Fruit fly (Drosophila melanogaster) whole organism, embryonic: ENCODE data around the gene CG5913.

Experiments used
- Abd-B ChIP-seq: fragments of 200-800 bp; sonication (Bioruptor generic); optimal IDR thresholded peaks from 2 replicates; lab custom pipeline; 2018; ENCODE audit warnings: missing biosample characterization, mild to moderate bottlenecking, missing genetic modification characterization, moderate library complexity
- BtbVII ChIP-seq: fragments of 200-800 bp; sonication (Bioruptor generic); optimal IDR thresholded peaks from 3 replicates; lab custom pipeline; 2017; ENCODE audit warnings: missing biosample characterization, mild to moderate bottlenecking, missing genetic modification characterization
- C15 ChIP-seq: fragments of 200-800 bp; sonication (Bioruptor generic); IDR thresholded peaks from 3 replicates; pipeline ENCODE4 v1.3.6; 2022; ENCODE audit warnings: missing biosample characterization, missing genetic modification characterization
- CG10147 ChIP-seq: fragments of 200-800 bp; sonication (Bioruptor generic); optimal IDR thresholded peaks from 2 replicates; lab custom pipeline; 2019; ENCODE audit warnings: missing biosample characterization, mild to moderate bottlenecking, missing genetic modification characterization, moderate library complexity
- CG10543 ChIP-seq: fragments of 200-800 bp; sonication (Bioruptor generic); optimal IDR thresholded peaks from 3 replicates; lab custom pipeline; 2017; ENCODE audit warnings: missing biosample characterization, mild to moderate bottlenecking, missing genetic modification characterization, moderate library complexity
- CG1233 ChIP-seq: fragments of 200-800 bp; sonication (Bioruptor generic); optimal IDR thresholded peaks from 4 replicates; lab custom pipeline; 2018; ENCODE audit warnings: missing biosample characterization, mild to moderate bottlenecking, missing genetic modification characterization
- CG13296 ChIP-seq: fragments of 200-800 bp; sonication (Bioruptor generic); optimal IDR thresholded peaks from 3 replicates; lab custom pipeline; 2018; ENCODE audit warnings: missing biosample characterization, mild to moderate bottlenecking, missing genetic modification characterization
- CG13424 ChIP-seq: fragments of 200-800 bp; sonication (Bioruptor generic); optimal IDR thresholded peaks from 2 replicates; lab custom pipeline; 2019; ENCODE audit warnings: missing biosample characterization, mild to moderate bottlenecking, missing genetic modification characterization, moderate library complexity
- CG18619 ChIP-seq: fragments of 200-800 bp; sonication (Bioruptor generic); optimal IDR thresholded peaks from 3 replicates; lab custom pipeline; 2017; ENCODE audit warnings: missing biosample characterization, mild to moderate bottlenecking, missing genetic modification characterization
- CG2129 ChIP-seq: fragments of 200-800 bp; sonication (Bioruptor generic); IDR thresholded peaks from 2 replicates; pipeline ENCODE4 v1.3.6; 2022; ENCODE audit warnings: missing biosample characterization, missing genetic modification characterization; ENCODE audit not compliant: partially characterized antibody
- CG3065 ChIP-seq: fragments of 200-800 bp; sonication (Bioruptor generic); optimal IDR thresholded peaks from 2 replicates; lab custom pipeline; 2016; ENCODE audit warnings: missing biosample characterization, missing genetic modification characterization
- CG3281 ChIP-seq: fragments of 200-800 bp; sonication (Bioruptor generic); optimal IDR thresholded peaks from 3 replicates; lab custom pipeline; 2017; ENCODE audit warnings: missing biosample characterization, mild to moderate bottlenecking, missing genetic modification characterization
- CG4282 ChIP-seq: fragments of 200-800 bp; sonication (Bioruptor generic); optimal IDR thresholded peaks from 2 replicates; lab custom pipeline; 2016; ENCODE audit warnings: missing biosample characterization, missing genetic modification characterization
- CG4328 ChIP-seq: fragments of 200-800 bp; sonication (Bioruptor generic); optimal IDR thresholded peaks from 3 replicates; lab custom pipeline; 2017; ENCODE audit warnings: missing biosample characterization, missing genetic modification reagents, missing genetic modification characterization
- CG6813 ChIP-seq: fragments of 200-800 bp; sonication (Bioruptor generic); optimal IDR thresholded peaks from 2 replicates; lab custom pipeline; 2017; ENCODE audit warnings: missing biosample characterization, missing genetic modification characterization, mild to moderate bottlenecking, moderate library complexity, missing genetic modification reagents
- CG7839 ChIP-seq: fragments of 200-800 bp; sonication (Bioruptor generic); optimal IDR thresholded peaks from 3 replicates; lab custom pipeline; 2018; ENCODE audit warnings: missing biosample characterization, mild to moderate bottlenecking, missing genetic modification characterization, moderate library complexity
- CG8478 ChIP-seq: fragments of >200 bp; optimal IDR thresholded peaks from 2 replicates; lab custom pipeline; 2018
- CG9437 ChIP-seq: fragments of 200-800 bp; sonication (Bioruptor generic); optimal IDR thresholded peaks from 2 replicates; lab custom pipeline; 2018; ENCODE audit warnings: missing biosample characterization, mild to moderate bottlenecking, missing genetic modification characterization
- Dbx ChIP-seq: fragments of 200-800 bp; sonication (Bioruptor generic); IDR thresholded peaks from 3 replicates; pipeline ENCODE4 v1.3.6; 2022; ENCODE audit warnings: missing biosample characterization, missing genetic modification characterization
- Deaf1 ChIP-seq: fragments of 200-800 bp; optimal IDR thresholded peaks from 3 replicates; lab custom pipeline; 2019; ENCODE audit warnings: missing biosample characterization, mild to moderate bottlenecking, missing genetic modification characterization, moderate library complexity
- Dek ChIP-seq: fragments of 200-800 bp; sonication (Bioruptor generic); optimal IDR thresholded peaks from 3 replicates; lab custom pipeline; 2019; ENCODE audit warnings: missing biosample characterization, mild to moderate bottlenecking, missing genetic modification characterization, moderate library complexity
- GATAe ChIP-seq: fragments of 200-800 bp; sonication (Bioruptor generic); conservative IDR thresholded peaks from 2 replicates; pipeline ENCODE4 v1.3.6; 2022; ENCODE audit warnings: missing biosample characterization, missing genetic modification characterization
- Gug ChIP-seq: fragments of 200-800 bp; sonication (Bioruptor generic); IDR thresholded peaks from 4 replicates; pipeline ENCODE4 v1.3.6; 2022; ENCODE audit warnings: missing biosample characterization, missing genetic modification characterization
- HLH4C ChIP-seq: fragments of 200-800 bp; sonication (Bioruptor generic); IDR thresholded peaks from 3 replicates; pipeline ENCODE4 v1.3.6; 2022; ENCODE audit warnings: missing biosample characterization, missing genetic modification characterization; ENCODE audit not compliant: partially characterized antibody
- Hmr ChIP-seq: fragments of 200-800 bp; sonication (Bioruptor generic); optimal IDR thresholded peaks from 3 replicates; lab custom pipeline; 2017; ENCODE audit warnings: mild to moderate bottlenecking, missing biosample characterization, missing genetic modification reagents, missing genetic modification characterization
- Hmx ChIP-seq: fragments of 200-800 bp; sonication (Bioruptor generic); optimal IDR thresholded peaks from 2 replicates; lab custom pipeline; 2016; ENCODE audit warnings: missing biosample characterization, missing genetic modification characterization
- Hr51 ChIP-seq, 2 experiments: fragments of 200-800 bp; sonication (Bioruptor generic); optimal IDR thresholded peaks; 2 replicates in 1 of 2; 3 replicates in 1 of 2; lab custom pipeline; 2016 to 2018; ENCODE audit warnings: missing biosample characterization in 2 of 2, missing genetic modification characterization in 2 of 2, mild to moderate bottlenecking in 1 of 2, moderate library complexity in 1 of 2
- Trl ChIP-seq, 3 experiments: fragments of >200 bp in 2 of 3; fragments of 200-800 bp in 1 of 3; sonication (Bioruptor generic) in 1 of 3; optimal IDR thresholded peaks; 2 replicates in 1 of 3; 3 replicates in 2 of 3; lab custom pipeline; 2016 to 2017; ENCODE audit warnings: missing biosample characterization in 1 of 3, missing genetic modification characterization in 1 of 3
- cwo ChIP-seq: fragments of 200-800 bp; sonication (Bioruptor generic); optimal IDR thresholded peaks from 3 replicates; lab custom pipeline; 2017; ENCODE audit warnings: missing biosample characterization, missing genetic modification characterization, mild to moderate bottlenecking, moderate library complexity, missing genetic modification reagents
- da ChIP-seq: fragments of 200-800 bp; sonication (Bioruptor generic); optimal IDR thresholded peaks from 2 replicates; lab custom pipeline; 2016; ENCODE audit warnings: missing biosample characterization, missing genetic modification characterization
- dmrt99B ChIP-seq: fragments of 200-800 bp; sonication (Bioruptor generic); optimal IDR thresholded peaks from 2 replicates; lab custom pipeline; 2018; ENCODE audit warnings: missing biosample characterization, mild to moderate bottlenecking, missing genetic modification characterization, moderate library complexity
- ewg ChIP-seq: fragments of 200-800 bp; sonication (Bioruptor generic); optimal IDR thresholded peaks from 3 replicates; lab custom pipeline; 2017; ENCODE audit warnings: mild to moderate bottlenecking, missing biosample characterization, missing genetic modification reagents, missing genetic modification characterization
- gem ChIP-seq: fragments of 200-800 bp; sonication (Bioruptor generic); optimal IDR thresholded peaks from 2 replicates; lab custom pipeline; 2019; ENCODE audit warnings: missing biosample characterization, mild to moderate bottlenecking, missing genetic modification characterization, moderate library complexity
- hbn ChIP-seq: fragments of 200-800 bp; sonication (Bioruptor generic); IDR thresholded peaks from 2 replicates; pipeline ENCODE4 v1.3.6; 2022; ENCODE audit warnings: missing biosample characterization, missing genetic modification characterization; ENCODE audit not compliant: partially characterized antibody
- hkb ChIP-seq, 2 experiments: fragments of 200-800 bp in 1 of 2; fragments of >200 bp in 1 of 2; sonication (Bioruptor generic) in 1 of 2; IDR thresholded peaks in 1 of 2; optimal IDR thresholded peaks in 1 of 2; 2 replicates each; pipeline versions ENCODE4 v1.3.6 to Lab custom; 2017 to 2022; ENCODE audit warnings: missing biosample characterization in 1 of 2, missing genetic modification characterization in 1 of 2
- ind ChIP-seq: fragments of 200-800 bp; sonication (Bioruptor generic); optimal IDR thresholded peaks from 3 replicates; lab custom pipeline; 2016; ENCODE audit warnings: missing biosample characterization, missing genetic modification characterization
- maf-S ChIP-seq: fragments of 200-800 bp; sonication (Bioruptor generic); optimal IDR thresholded peaks from 2 replicates; lab custom pipeline; 2016; ENCODE audit warnings: missing biosample characterization, missing genetic modification characterization
- pan ChIP-seq, 4 experiments: fragments of >200 bp in 3 of 4; fragments of 200-800 bp in 1 of 4; sonication (Bioruptor generic) in 1 of 4; optimal IDR thresholded peaks in 3 of 4; IDR thresholded peaks in 1 of 4; 2 replicates each; pipeline versions ENCODE4 v1.3.6 to Lab custom; 2017 to 2022; ENCODE audit warnings: missing biosample characterization in 2 of 4, missing genetic modification characterization in 2 of 4, mixed read lengths in 1 of 4
- scrt ChIP-seq: fragments of 200-800 bp; sonication (Bioruptor generic); optimal IDR thresholded peaks from 2 replicates; lab custom pipeline; 2018; ENCODE audit warnings: missing biosample characterization, mild to moderate bottlenecking, missing genetic modification characterization, moderate library complexity
- slou ChIP-seq: fragments of 200-800 bp; sonication (Bioruptor generic); optimal IDR thresholded peaks from 3 replicates; lab custom pipeline; 2016; ENCODE audit warnings: missing biosample characterization, missing genetic modification characterization
- ssp ChIP-seq: fragments of 200-800 bp; sonication (Bioruptor generic); IDR thresholded peaks from 2 replicates; pipeline ENCODE4 v1.3.6; 2022; ENCODE audit warnings: missing biosample characterization, missing genetic modification characterization
- tup ChIP-seq: fragments of 200-800 bp; sonication (Bioruptor generic); optimal IDR thresholded peaks from 2 replicates; lab custom pipeline; 2016; ENCODE audit warnings: missing biosample characterization, mild to moderate bottlenecking, missing genetic modification characterization, moderate library complexity
- vvl ChIP-seq: fragments of 200-800 bp; sonication (Bioruptor generic); IDR thresholded peaks from 2 replicates; pipeline ENCODE4 v1.3.6; 2022; ENCODE audit warnings: missing biosample characterization, missing genetic modification characterization
- zen2 ChIP-seq: fragments of 200-800 bp; sonication (Bioruptor generic); IDR thresholded peaks from 3 replicates; pipeline ENCODE4 v1.3.6; 2022; ENCODE audit warnings: missing biosample characterization, missing genetic modification characterization; ENCODE audit not compliant: partially characterized antibody
- zfh1 ChIP-seq: fragments of 200-800 bp; sonication (Bioruptor generic); IDR thresholded peaks from 3 replicates; pipeline ENCODE4 v1.3.6; 2022; ENCODE audit warnings: missing biosample characterization, missing genetic modification characterization

Gene CG5913

dm6 chr3R:25854825-25855224 lies 38.5 kb upstream of the CG5913 start (continued):
- TF ChIP-seq CG3065 (GFP tag; lab: Kevin White, UChicago): no peak
- TF ChIP-seq ssp (GFP tag; lab: Robert Waterston, UW): peak; percentile 17; the same call in 1 of the 2 replicates
- peak; percentile 24 for TF ChIP-seq CG13296 (GFP tag; lab: Kevin White, UChicago)
- TF ChIP-seq CG10147: peak; percentile 25
- peak; percentile 58; the same call in 1 of the 3 replicates for TF ChIP-seq Dbx (GFP tag; lab: Robert Waterston, UW)
- TF ChIP-seq GATAe (GFP tag; lab: Robert Waterston, UW): no peak
- TF ChIP-seq vvl (GFP tag; lab: Robert Waterston, UW): 0 out of 2 replicates have a peak, but pooled peaks have one; percentile 35
- TF ChIP-seq Hr51 (GFP tag; optimal IDR thresholded peaks at IDR 0.05; lab: Kevin White, UChicago): peak in 1 of 2 experiments; percentile 44
- TF ChIP-seq maf-S (GFP tag; lab: Kevin White, UChicago): no peak
- TF ChIP-seq da (GFP tag; lab: Kevin White, UChicago): no peak
- no peak for TF ChIP-seq hkb (optimal IDR thresholded peaks at IDR 0.05; lab: Kevin White, UChicago)
- peak; percentile 51; the same call in 1 of the 2 replicates for TF ChIP-seq hkb (GFP tag; IDR thresholded peaks at IDR 0.05; lab: Robert Waterston, UW)

- TF ChIP-seq cwo (GFP tag; lab: Kevin White, UChicago) (peak; percentile 48), tup (GFP tag; lab: Kevin White, UChicago) (no peak), CG2129 (no peak), pan (optimal IDR thresholded peaks at IDR 0.05; lab: Kevin White, UChicago) (no peak), pan (GFP tag; optimal IDR thresholded peaks at IDR 0.05 in 1 of 2, IDR thresholded peaks at IDR 0.05 in 1 of 2) (no peak), Hmx (GFP tag; lab: Kevin White, UChicago) (no peak), CG10543 (GFP tag; lab: Kevin White, UChicago) (peak; percentile 34), Trl (optimal IDR thresholded peaks at IDR 0.05; lab: Kevin White, UChicago) (no peak), Trl (GFP tag; optimal IDR thresholded peaks at IDR 0.05; lab: Kevin White, UChicago) (no peak), ewg (GFP tag; lab: Kevin White, UChicago) (peak; percentile 18), BtbVII (GFP tag; lab: Kevin White, UChicago) (peak; percentile 18), Hr51 (GFP tag; optimal IDR thresholded peaks at IDR 0.05; lab: Kevin White, UChicago) (peak in 1 of 2 experiments; percentile 44), Abd-B (GFP tag; lab: Kevin White, UChicago) (no peak), CG18619 (GFP tag; lab: Kevin White, UChicago) (peak; percentile 37), zfh1 (GFP tag; lab: Robert Waterston, UW) (no peak), C15 (GFP tag; lab: Robert Waterston, UW) (no peak), slou (GFP tag; lab: Kevin White, UChicago) (no peak), Hmr (peak; percentile 62), HLH4C (GFP tag; lab: Robert Waterston, UW) (no peak), CG13424 (tag; lab: Kevin White, UChicago) (peak; percentile 24), CG8478 (lab: Kevin White, UChicago) (no peak), CG6813 (GFP tag; lab: Kevin White, UChicago) (peak; percentile 36), hbn (GFP tag; lab: Robert Waterston, UW) (no peak), Dek (tag; lab: Kevin White, UChicago) (no peak), CG7839 (peak; percentile 57), Gug (no peak), CG9437 (GFP tag; lab: Kevin White, UChicago) (peak; percentile 3), Deaf1 (tag; lab: Kevin White, UChicago) (peak; percentile 94), gem (tag; lab: Kevin White, UChicago) (peak; percentile 48), scrt (GFP tag; lab: Kevin White, UChicago) (peak; percentile 12), CG3281 (GFP tag; lab: Kevin White, UChicago) (peak; percentile 71), dmrt99B (peak; percentile 48), zen2 (GFP tag; lab: Robert Waterston, UW) (no peak), CG4328 (GFP tag; lab: Kevin White, UChicago) (peak; percentile 8), CG4282 (GFP tag; lab: Kevin White, UChicago) (no peak), CG1233 (GFP tag; lab: Kevin White, UChicago) (peak; percentile 1), ind (GFP tag; lab: Kevin White, UChicago) (peak; percentile 17)
Measured at dm6 chr3R:25855594-25856305, 37.5 kb upstream of the CG5913 start, which contains the start of gene CG5890. TSS of gene CG5890 (plus strand) at chr3R:25856154.
